Worm (Caenorhabditis elegans) whole organism, L1 larva: ENCODE results near the gene K12H6.2.

Source experiments
- C16A3.4 ChIP-seq: fragments of 150-350 bp; optimal IDR thresholded peaks from 2 replicates; lab custom pipeline; 2014; ENCODE audit warnings: missing biosample characterization, missing genetic modification characterization
- C34B4.2 ChIP-seq: sonication (generic microtip); optimal IDR thresholded peaks from 2 replicates; lab custom pipeline; 2017; ENCODE audit warnings: mild to moderate bottlenecking, missing genetic modification characterization, missing compliant biosample characterization
- aha-1 ChIP-seq: fragments of 150-350 bp; optimal IDR thresholded peaks from 2 replicates; lab custom pipeline; 2014; ENCODE audit warnings: missing biosample characterization, missing genetic modification characterization
- aly-2 ChIP-seq: fragments of 150-350 bp; optimal IDR thresholded peaks from 2 replicates; lab custom pipeline; 2014; ENCODE audit warnings: missing biosample characterization, missing genetic modification characterization
- ama-1 ChIP-seq: fragments of 150-350 bp; optimal IDR thresholded peaks from 2 replicates; lab custom pipeline; 2014
- ceh-82 ChIP-seq, 3 experiments: fragments of 150-350 bp in 1 of 3; sonication (generic microtip) in 2 of 3; optimal IDR thresholded peaks; 2 replicates each; lab custom pipeline; 2014 to 2017; ENCODE audit warnings: missing biosample characterization in 3 of 3, missing genetic modification characterization in 3 of 3
- ceh-88 ChIP-seq: fragments of 200-800 bp; sonication (Bioruptor generic); IDR thresholded peaks from 2 replicates; pipeline ENCODE4 v1.3.6; 2022; ENCODE audit warnings: missing genetic modification characterization, missing compliant biosample characterization
- dpl-1 ChIP-seq, 3 experiments: fragments of 150-350 bp in 2 of 3; sonication (generic microtip) in 1 of 3; optimal IDR thresholded peaks; 2 replicates each; lab custom pipeline; 2014 to 2017; ENCODE audit warnings: missing biosample characterization in 3 of 3, missing genetic modification characterization in 3 of 3, missing genetic modification reagents in 3 of 3
- dsc-1 ChIP-seq: sonication (generic microtip); optimal IDR thresholded peaks from 2 replicates; lab custom pipeline; 2016; ENCODE audit warnings: mild to moderate bottlenecking, missing genetic modification characterization, missing compliant biosample characterization
- efl-1 ChIP-seq, 4 experiments: fragments of 150-350 bp; optimal IDR thresholded peaks in 3 of 4; peaks in 1 of 4; 1 replicate in 1 of 4; 2 replicates in 3 of 4; lab custom pipeline; 2014; ENCODE audit warnings: missing biosample characterization in 2 of 4, missing genetic modification characterization in 2 of 4, missing genetic modification reagents in 2 of 4
- efl-3 ChIP-seq: fragments of 200-800 bp; sonication (Bioruptor generic); optimal IDR thresholded peaks from 2 replicates; lab custom pipeline; 2018; ENCODE audit warnings: mild to moderate bottlenecking, missing genetic modification characterization, missing compliant biosample characterization
- egl-13 ChIP-seq: sonication (generic microtip); optimal IDR thresholded peaks from 2 replicates; lab custom pipeline; 2016; ENCODE audit warnings: missing genotype, missing genetic modification reagents, missing genetic modification characterization, missing compliant biosample characterization
- ets-5 ChIP-seq: fragments of 200-800 bp; sonication (Bioruptor generic); IDR thresholded peaks from 2 replicates; pipeline ENCODE4 v1.3.6; 2022; ENCODE audit warnings: missing genetic modification characterization, missing compliant biosample characterization
- fkh-4 ChIP-seq: sonication (generic microtip); optimal IDR thresholded peaks from 2 replicates; lab custom pipeline; 2016; ENCODE audit warnings: missing compliant biosample characterization, missing genetic modification characterization, borderline replicate concordance
- fkh-8 ChIP-seq: sonication (generic microtip); optimal IDR thresholded peaks from 2 replicates; lab custom pipeline; 2016; ENCODE audit warnings: mild to moderate bottlenecking, missing genetic modification characterization, missing compliant biosample characterization
- hpl-2 ChIP-seq: fragments of 150-350 bp; optimal IDR thresholded peaks from 2 replicates; lab custom pipeline; 2014; ENCODE audit warnings: missing biosample characterization, missing genetic modification reagents, missing genetic modification characterization
- irx-1 ChIP-seq: sonication (generic microtip); optimal IDR thresholded peaks from 2 replicates; lab custom pipeline; 2016; ENCODE audit warnings: missing genetic modification characterization, missing compliant biosample characterization
- jun-1 ChIP-seq: fragments of 150-350 bp; optimal IDR thresholded peaks from 2 replicates; lab custom pipeline; 2014; ENCODE audit warnings: missing biosample characterization, missing genetic modification reagents, missing genetic modification characterization
- lin-15B ChIP-seq: fragments of 150-350 bp; sonication (generic microtip); optimal IDR thresholded peaks from 3 replicates; lab custom pipeline; 2014; ENCODE audit warnings: missing biosample characterization, missing genetic modification characterization
- lin-35 ChIP-seq, 2 experiments: fragments of 150-350 bp; optimal IDR thresholded peaks; 2 replicates each; lab custom pipeline; 2014; ENCODE audit warnings: missing biosample characterization in 2 of 2, missing genetic modification characterization in 2 of 2, missing genetic modification reagents in 2 of 2
- lir-3 ChIP-seq: sonication (generic microtip); optimal IDR thresholded peaks from 2 replicates; lab custom pipeline; 2016; ENCODE audit warnings: mild to moderate bottlenecking, missing genetic modification characterization, moderate library complexity, missing compliant biosample characterization; ENCODE audit not compliant: poor library complexity
- mep-1 ChIP-seq: fragments of 150-350 bp; optimal IDR thresholded peaks from 2 replicates; lab custom pipeline; 2014; ENCODE audit warnings: missing biosample characterization, missing genetic modification characterization
- nhr-11 ChIP-seq: fragments of 150-350 bp; optimal IDR thresholded peaks from 2 replicates; lab custom pipeline; 2014; ENCODE audit warnings: missing biosample characterization, missing genetic modification characterization
- nhr-12 ChIP-seq: sonication (generic microtip); optimal IDR thresholded peaks from 2 replicates; lab custom pipeline; 2017; ENCODE audit warnings: missing biosample characterization, missing genetic modification characterization
- nhr-20 ChIP-seq: sonication (generic microtip); optimal IDR thresholded peaks from 2 replicates; lab custom pipeline; 2016; ENCODE audit warnings: mild to moderate bottlenecking, missing genetic modification characterization, missing compliant biosample characterization
- nhr-47 ChIP-seq: sonication (generic microtip); optimal IDR thresholded peaks from 2 replicates; lab custom pipeline; 2016; ENCODE audit warnings: mild to moderate bottlenecking, missing genetic modification characterization, moderate library complexity, missing compliant biosample characterization
- nhr-76 ChIP-seq: sonication (generic microtip); optimal IDR thresholded peaks from 2 replicates; lab custom pipeline; 2017; ENCODE audit warnings: missing biosample characterization, missing genetic modification characterization
- nhr-77 ChIP-seq: fragments of 150-350 bp; optimal IDR thresholded peaks from 2 replicates; lab custom pipeline; 2014; ENCODE audit warnings: missing biosample characterization, missing genetic modification characterization
- nhr-84 ChIP-seq: sonication (generic microtip); optimal IDR thresholded peaks from 2 replicates; lab custom pipeline; 2017; ENCODE audit warnings: missing biosample characterization, missing genetic modification characterization
- nhr-90 ChIP-seq: sonication (generic microtip); optimal IDR thresholded peaks from 2 replicates; lab custom pipeline; 2016; ENCODE audit warnings: mild to moderate bottlenecking, missing genetic modification characterization, missing compliant biosample characterization; ENCODE audit not compliant: poor library complexity
- pqm-1 ChIP-seq: sonication (generic microtip); optimal IDR thresholded peaks from 3 replicates; lab custom pipeline; 2017; ENCODE audit warnings: missing biosample characterization, missing genetic modification characterization
- rnt-1 ChIP-seq: sonication (generic microtip); optimal IDR thresholded peaks from 2 replicates; lab custom pipeline; 2016; ENCODE audit warnings: mild to moderate bottlenecking, missing genetic modification characterization, moderate library complexity, missing compliant biosample characterization
- skn-1 ChIP-seq: fragments of 150-350 bp; optimal IDR thresholded peaks from 2 replicates; lab custom pipeline; 2014; ENCODE audit warnings: missing biosample characterization, missing genetic modification characterization
- snu-23 ChIP-seq: sonication (generic microtip); optimal IDR thresholded peaks from 2 replicates; lab custom pipeline; 2016; ENCODE audit warnings: missing genetic modification characterization, missing compliant biosample characterization
- sox-4 ChIP-seq: sonication (generic microtip); optimal IDR thresholded peaks from 2 replicates; lab custom pipeline; 2016; ENCODE audit warnings: missing genetic modification characterization, missing compliant biosample characterization
- tbx-2 ChIP-seq: sonication (generic microtip); optimal IDR thresholded peaks from 2 replicates; lab custom pipeline; 2016; ENCODE audit warnings: missing genetic modification characterization, missing compliant biosample characterization
- unc-130 ChIP-seq: fragments of 150-350 bp; optimal IDR thresholded peaks from 2 replicates; lab custom pipeline; 2017; ENCODE audit warnings: missing biosample characterization, missing genetic modification characterization, inconsistent platforms
- xbp-1 ChIP-seq: sonication (generic microtip); optimal IDR thresholded peaks from 2 replicates; lab custom pipeline; 2016; ENCODE audit warnings: missing genetic modification characterization, missing compliant biosample characterization
- ztf-11 ChIP-seq, 2 experiments: sonication (generic microtip); optimal IDR thresholded peaks; 2 replicates each; lab custom pipeline; 2016 to 2017; ENCODE audit warnings: missing genetic modification characterization in 2 of 2, missing biosample characterization in 1 of 2, missing compliant biosample characterization in 1 of 2
- ztf-4 ChIP-seq: fragments of 150-350 bp; optimal IDR thresholded peaks from 2 replicates; lab custom pipeline; 2014; ENCODE audit warnings: missing biosample characterization, missing genetic modification characterization

K12H6.2 gene

DNA sequence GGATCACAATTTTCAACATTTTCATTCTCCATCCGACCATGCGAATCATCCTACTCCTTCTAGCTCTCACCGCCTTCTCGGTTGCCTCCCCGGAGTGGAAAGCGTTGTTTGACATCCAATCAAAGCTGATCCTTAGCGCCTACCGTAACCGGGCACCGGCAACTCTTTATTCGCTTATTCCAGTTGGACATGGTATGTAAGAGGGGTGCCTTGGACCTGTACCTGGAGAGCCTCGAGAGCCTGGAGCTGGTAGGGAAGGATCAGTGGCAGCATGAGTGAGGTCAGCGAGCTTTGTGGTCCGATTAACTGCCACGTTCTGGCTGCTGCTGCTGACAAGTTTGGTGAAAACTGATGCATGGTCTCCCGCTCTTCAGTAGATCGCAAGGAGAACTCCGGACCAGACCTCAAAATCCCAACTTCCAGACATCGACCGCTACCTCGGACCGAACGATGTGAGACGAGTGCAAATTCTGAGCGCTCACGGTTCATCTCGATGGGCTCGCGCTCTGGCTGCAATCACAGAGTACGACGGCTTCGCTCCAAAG lies 12.6 kb upstream of the K12H6.2 start, which contains the start of gene K12H6.8:
Gene K12H6.8 (plus strand): TSS at position 38 of the 545 bp plus-strand sequence.
- TF ChIP-seq fkh-4 = no peak
- TF ChIP-seq nhr-12 (tag; lab: Kevin White, UChicago) = no peak
- TF ChIP-seq nhr-84 (tag; lab: Kevin White, UChicago) = no peak

DNA sequence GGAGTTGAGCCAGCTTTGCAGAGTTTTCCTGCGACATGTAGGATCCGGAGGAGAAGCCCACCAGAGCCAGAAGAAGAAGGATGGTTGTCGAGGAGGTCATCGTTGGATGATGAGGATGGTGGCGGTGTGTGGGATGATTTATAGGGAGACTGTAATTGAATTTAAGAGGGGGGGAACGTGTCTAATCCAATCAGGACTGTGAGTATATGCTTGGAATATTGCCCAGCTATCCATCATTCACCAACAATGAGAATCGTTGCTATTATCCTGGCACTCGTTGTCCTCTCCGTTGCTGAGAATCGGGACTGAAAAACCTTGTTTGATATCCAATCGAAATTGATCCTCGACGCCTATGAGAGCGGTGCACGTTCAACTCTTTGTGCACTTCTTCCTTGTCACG lies 10.7 kb upstream of the K12H6.2 start, which contains the start of gene K12H6.5:
Gene K12H6.5 (minus strand): TSS at position 101 of the 400 bp plus-strand sequence.
- TF ChIP-seq dpl-1 (GFP tag; optimal IDR thresholded peaks at IDR 0.05; lab: Kevin White, UChicago) = no peak
- no peak for TF ChIP-seq ztf-11 (tag; optimal IDR thresholded peaks at IDR 0.05; lab: Kevin White, UChicago)
- no peak for TF ChIP-seq efl-1 (optimal IDR thresholded peaks at IDR 0.05; lab: Kevin White, UChicago)
- TF ChIP-seq efl-1 (GFP tag; optimal IDR thresholded peaks at IDR 0.05 in 1 of 2; lab: Kevin White, UChicago) = no peak
- no peak for TF ChIP-seq ceh-88 (GFP tag; lab: Robert Waterston, UW)
- TF ChIP-seq nhr-90 (tag; lab: Kevin White, UChicago) = no peak
- TF ChIP-seq nhr-11 = no peak
- no peak for TF ChIP-seq skn-1 (tag; lab: Kevin White, UChicago)
- no peak for TF ChIP-seq nhr-76 (tag; lab: Kevin White, UChicago)
- no peak for TF ChIP-seq unc-130

DNA sequence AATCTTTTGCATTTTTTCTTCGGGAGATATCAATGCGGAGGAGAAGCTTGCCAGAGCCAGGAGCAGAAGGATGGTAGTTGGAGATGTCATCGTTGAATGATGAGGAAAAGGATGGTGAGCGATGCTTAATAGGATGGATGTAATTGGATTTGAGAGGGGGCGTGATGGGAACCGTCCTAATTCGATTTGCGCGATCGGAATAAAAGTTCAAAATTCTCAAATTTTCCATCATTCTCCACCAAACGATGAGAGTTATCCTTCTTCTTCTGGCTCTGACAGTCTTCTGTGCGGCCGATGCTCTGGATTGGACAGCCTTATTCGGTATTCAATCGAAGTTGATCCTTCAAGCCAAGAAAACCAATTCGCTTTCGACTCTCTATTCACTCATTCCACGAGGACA lies 8.8 kb upstream of the K12H6.2 start, which contains the start of the genes K12H6.4 and K12H6.9:
Gene K12H6.4 (minus strand): TSS at position 101 of the 400 bp plus-strand sequence.
Gene K12H6.9 (plus strand): TSS at position 236 of the 400 bp plus-strand sequence.
- no peak for TF ChIP-seq efl-1 (optimal IDR thresholded peaks at IDR 0.05; lab: Kevin White, UChicago)
- TF ChIP-seq efl-1 (GFP tag; optimal IDR thresholded peaks at IDR 0.05 in 1 of 2; lab: Kevin White, UChicago) = no peak
- no peak for TF ChIP-seq jun-1 (tag; lab: Kevin White, UChicago)
- TF ChIP-seq hpl-2 (GFP tag; lab: Kevin White, UChicago) = no peak
- no peak for TF ChIP-seq fkh-8 (tag; lab: Kevin White, UChicago)
- no peak for TF ChIP-seq lin-15B (tag; lab: Kevin White, UChicago)
- no peak for TF ChIP-seq lin-35 (GFP tag; optimal IDR thresholded peaks at IDR 0.05; lab: Kevin White, UChicago)
- TF ChIP-seq nhr-11 = no peak
- no peak for TF ChIP-seq egl-13 (tag; lab: Kevin White, UChicago)
- TF ChIP-seq dpl-1 (GFP tag; optimal IDR thresholded peaks at IDR 0.05; lab: Kevin White, UChicago) = no peak
- TF ChIP-seq nhr-20 (tag; lab: Kevin White, UChicago) = no peak
- no peak for TF ChIP-seq nhr-47 (tag; lab: Kevin White, UChicago)
- TF ChIP-seq irx-1 (tag; lab: Kevin White, UChicago) = no peak
- no peak for TF ChIP-seq ztf-4
- TF ChIP-seq ceh-82 (tag; optimal IDR thresholded peaks at IDR 0.05; lab: Kevin White, UChicago) = no peak
- TF ChIP-seq nhr-77 = no peak
- no peak for TF ChIP-seq xbp-1 (tag; lab: Kevin White, UChicago)
- no peak for TF ChIP-seq rnt-1 (tag; lab: Kevin White, UChicago)
- TF ChIP-seq snu-23 (GFP tag; lab: Kevin White, UChicago) = no peak
- TF ChIP-seq ceh-88 (GFP tag; lab: Robert Waterston, UW) = no peak
- TF ChIP-seq, all 84 proteins: peak for 0

DNA sequence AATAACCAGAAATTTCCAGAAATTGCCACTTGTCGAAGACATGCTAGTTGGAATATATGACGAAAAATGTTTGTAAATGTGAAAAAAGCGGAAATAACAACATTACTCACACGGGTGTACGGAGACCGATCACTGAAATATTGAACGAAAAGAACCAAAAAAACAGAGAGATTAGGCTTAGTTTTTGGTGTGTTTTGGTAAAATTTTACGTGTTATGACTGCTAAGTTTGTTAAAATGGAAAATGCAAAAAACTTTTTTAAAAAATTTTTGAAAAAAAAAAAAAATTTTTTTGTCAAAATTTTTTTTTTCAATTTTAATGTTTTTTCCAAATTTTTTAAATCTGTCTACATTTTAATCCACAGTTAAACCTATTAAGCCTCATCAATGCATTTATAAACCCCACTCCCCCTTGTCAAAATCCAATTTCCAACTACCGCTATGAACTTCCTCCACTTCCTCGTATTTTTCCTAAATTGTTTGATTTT lies 7.1 kb upstream of the K12H6.2 start, which contains the start of the genes fut-4 and K12H6.10:
Gene fut-4 (minus strand): TSS at position 101 of the 486 bp plus-strand sequence.
Gene K12H6.10 (plus strand): TSS at position 436 of the 486 bp plus-strand sequence.
- TF ChIP-seq mep-1 (no peak), aly-2 (tag; lab: Kevin White, UChicago) (no peak), jun-1 (tag; lab: Kevin White, UChicago) (no peak), tbx-2 (tag; lab: Kevin White, UChicago) (no peak), dpl-1 (GFP tag; optimal IDR thresholded peaks at IDR 0.05; lab: Kevin White, UChicago) (no peak), hpl-2 (GFP tag; lab: Kevin White, UChicago) (no peak), C16A3.4 (tag; lab: Kevin White, UChicago) (no peak), snu-23 (GFP tag; lab: Kevin White, UChicago) (no peak), efl-1 (optimal IDR thresholded peaks at IDR 0.05; lab: Kevin White, UChicago) (no peak), efl-1 (GFP tag; optimal IDR thresholded peaks at IDR 0.05 in 1 of 2; lab: Kevin White, UChicago) (no peak), lir-3 (tag; lab: Kevin White, UChicago) (no peak), ama-1 (lab: Kevin White, UChicago) (no peak), dsc-1 (tag; lab: Kevin White, UChicago) (no peak), efl-3 (GFP tag; lab: Kevin White, UChicago) (no peak), ets-5 (GFP tag; lab: Robert Waterston, UW) (no peak), aha-1 (no peak), ceh-88 (GFP tag; lab: Robert Waterston, UW) (no peak), sox-4 (tag; lab: Kevin White, UChicago) (no peak), pqm-1 (tag; lab: Kevin White, UChicago) (no peak), C34B4.2 (tag; lab: Kevin White, UChicago) (no peak)
